Fruit fly (Drosophila melanogaster) whole organism, embryonic: ENCODE results near the gene Sb.

Source experiments
- Atf3 ChIP-seq: fragments of 200-800 bp; sonication (Bioruptor generic); optimal IDR thresholded peaks from 3 replicates; lab custom pipeline; 2016; ENCODE audit warnings: missing biosample characterization, missing genetic modification characterization
- B-H1 ChIP-seq: fragments of 200-800 bp; sonication (Bioruptor generic); IDR thresholded peaks from 3 replicates; pipeline ENCODE4 v1.3.6; 2022; ENCODE audit warnings: missing biosample characterization, missing genetic modification characterization
- CG10267 ChIP-seq: fragments of 200-800 bp; sonication (Bioruptor generic); optimal IDR thresholded peaks from 2 replicates; lab custom pipeline; 2018; ENCODE audit warnings: missing biosample characterization, mild to moderate bottlenecking, missing genetic modification characterization, moderate library complexity
- CG11560 ChIP-seq: fragments of 200-800 bp; sonication (Bioruptor generic); IDR thresholded peaks from 3 replicates; pipeline ENCODE4 v1.3.6; 2022; ENCODE audit warnings: missing biosample characterization, missing genetic modification characterization
- CG12071 ChIP-seq: fragments of 200-800 bp; sonication (Bioruptor generic); optimal IDR thresholded peaks from 3 replicates; lab custom pipeline; 2018; ENCODE audit warnings: missing biosample characterization, mild to moderate bottlenecking, missing genetic modification characterization
- CG12942 ChIP-seq: fragments of 200-800 bp; sonication (Bioruptor generic); optimal IDR thresholded peaks from 3 replicates; lab custom pipeline; 2016; ENCODE audit warnings: missing biosample characterization, missing genetic modification characterization
- CG14860 ChIP-seq: fragments of 200-800 bp; sonication (Bioruptor generic); IDR thresholded peaks from 3 replicates; pipeline ENCODE4 v1.3.6; 2022; ENCODE audit warnings: missing biosample characterization, missing genetic modification characterization; ENCODE audit not compliant: partially characterized antibody
- CG15011 ChIP-seq: fragments of 200-800 bp; sonication (Bioruptor generic); optimal IDR thresholded peaks from 3 replicates; lab custom pipeline; 2018; ENCODE audit warnings: missing biosample characterization, mild to moderate bottlenecking, missing genetic modification characterization
- CG17829 ChIP-seq: fragments of 200-800 bp; optimal IDR thresholded peaks from 2 replicates; lab custom pipeline; 2019; ENCODE audit warnings: missing biosample characterization, mild to moderate bottlenecking, missing genetic modification characterization, moderate library complexity
- CG18476 ChIP-seq: fragments of 200-800 bp; sonication (Bioruptor generic); optimal IDR thresholded peaks from 2 replicates; lab custom pipeline; 2016; ENCODE audit warnings: missing biosample characterization, mild to moderate bottlenecking, missing genetic modification characterization
- CG31388 ChIP-seq: fragments of 200-800 bp; sonication (Bioruptor generic); optimal IDR thresholded peaks from 2 replicates; lab custom pipeline; 2016; ENCODE audit warnings: missing biosample characterization, missing genetic modification characterization
- CG3163 ChIP-seq: fragments of 200-800 bp; sonication (Bioruptor generic); optimal IDR thresholded peaks from 3 replicates; lab custom pipeline; 2016; ENCODE audit warnings: missing biosample characterization, missing genetic modification characterization
- CG33557 ChIP-seq: fragments of 200-800 bp; sonication (Bioruptor generic); optimal IDR thresholded peaks from 2 replicates; lab custom pipeline; 2019; ENCODE audit warnings: missing biosample characterization, mild to moderate bottlenecking, missing genetic modification characterization, moderate library complexity
- CG3726 ChIP-seq: fragments of 200-800 bp; sonication (Bioruptor generic); IDR thresholded peaks from 3 replicates; pipeline ENCODE4, ENCODE4 v1.3.6; 2022; ENCODE audit warnings: missing biosample characterization, missing genetic modification characterization
- CG4328 ChIP-seq: fragments of 200-800 bp; sonication (Bioruptor generic); optimal IDR thresholded peaks from 3 replicates; lab custom pipeline; 2017; ENCODE audit warnings: missing biosample characterization, missing genetic modification reagents, missing genetic modification characterization
- CG6175 ChIP-seq: fragments of 200-800 bp; sonication (Bioruptor generic); IDR thresholded peaks from 3 replicates; pipeline ENCODE4 v1.3.6; 2022; ENCODE audit warnings: missing biosample characterization, missing genetic modification characterization
- CG7928 ChIP-seq: fragments of 200-800 bp; sonication (Bioruptor generic); optimal IDR thresholded peaks from 2 replicates; lab custom pipeline; 2017; ENCODE audit warnings: missing biosample characterization, mild to moderate bottlenecking, missing genetic modification characterization
- CG7987 ChIP-seq: fragments of 200-800 bp; sonication (Bioruptor generic); optimal IDR thresholded peaks from 2 replicates; lab custom pipeline; 2018; ENCODE audit warnings: missing biosample characterization, mild to moderate bottlenecking, missing genetic modification characterization, moderate library complexity
- CG9437 ChIP-seq: fragments of 200-800 bp; sonication (Bioruptor generic); optimal IDR thresholded peaks from 2 replicates; lab custom pipeline; 2018; ENCODE audit warnings: missing biosample characterization, mild to moderate bottlenecking, missing genetic modification characterization
- CG9797 ChIP-seq: fragments of 200-800 bp; sonication (Bioruptor generic); optimal IDR thresholded peaks from 3 replicates; lab custom pipeline; 2018; ENCODE audit warnings: missing biosample characterization, mild to moderate bottlenecking, missing genetic modification characterization
- CG9932 ChIP-seq: fragments of 200-800 bp; sonication (Bioruptor generic); IDR thresholded peaks from 2 replicates; pipeline ENCODE4 v1.3.6; 2022; ENCODE audit warnings: missing biosample characterization, missing genetic modification characterization
- Doc3 ChIP-seq: fragments of 200-800 bp; sonication (Bioruptor generic); IDR thresholded peaks from 3 replicates; pipeline ENCODE4 v1.3.6; 2022; ENCODE audit warnings: missing biosample characterization, missing genetic modification characterization; ENCODE audit not compliant: partially characterized antibody
- ERR ChIP-seq: fragments of 200-800 bp; sonication (Bioruptor generic); optimal IDR thresholded peaks from 2 replicates; lab custom pipeline; 2016; ENCODE audit warnings: missing biosample characterization, missing genetic modification characterization
- Gug ChIP-seq: fragments of 200-800 bp; sonication (Bioruptor generic); IDR thresholded peaks from 4 replicates; pipeline ENCODE4 v1.3.6; 2022; ENCODE audit warnings: missing biosample characterization, missing genetic modification characterization
- HLH3B ChIP-seq: fragments of 200-800 bp; sonication (Bioruptor generic); IDR thresholded peaks from 2 replicates; pipeline ENCODE4 v1.3.6; 2022; ENCODE audit warnings: missing biosample characterization, missing genetic modification characterization
- Hand ChIP-seq: fragments of 200-800 bp; sonication (Bioruptor generic); optimal IDR thresholded peaks from 2 replicates; lab custom pipeline; 2017; ENCODE audit warnings: mild to moderate bottlenecking, missing biosample characterization, missing genetic modification reagents, missing genetic modification characterization
- Hsf ChIP-seq: fragments of 200-800 bp; sonication (Bioruptor generic); optimal IDR thresholded peaks from 3 replicates; lab custom pipeline; 2016; ENCODE audit warnings: missing biosample characterization, missing genetic modification characterization
- MESR4 ChIP-seq: fragments of 200-800 bp; sonication (Bioruptor generic); optimal IDR thresholded peaks from 2 replicates; lab custom pipeline; 2018; ENCODE audit warnings: missing biosample characterization, mild to moderate bottlenecking, missing genetic modification characterization, moderate library complexity
- Nf-YA ChIP-seq: fragments of 200-800 bp; sonication (Bioruptor generic); IDR thresholded peaks from 2 replicates; pipeline ENCODE4 v1.3.6; 2022; ENCODE audit warnings: missing biosample characterization, missing genetic modification characterization
- Ssrp ChIP-seq: fragments of 200-800 bp; sonication (Bioruptor generic); optimal IDR thresholded peaks from 2 replicates; lab custom pipeline; 2018; ENCODE audit warnings: missing biosample characterization, mild to moderate bottlenecking, missing genetic modification characterization, moderate library complexity
- Stat92E ChIP-seq, 3 experiments: fragments of >200 bp in 2 of 3; fragments of 200-800 bp in 1 of 3; sonication (Bioruptor generic) in 1 of 3; optimal IDR thresholded peaks; 2 replicates each; lab custom pipeline; 2017 to 2019; ENCODE audit warnings: missing biosample characterization in 3 of 3, missing genetic modification characterization in 3 of 3, mild to moderate bottlenecking in 1 of 3, moderate library complexity in 1 of 3
- amos ChIP-seq: fragments of 200-800 bp; sonication (Bioruptor generic); IDR thresholded peaks from 2 replicates; pipeline ENCODE4 v1.3.6; 2022; ENCODE audit warnings: missing biosample characterization, missing genetic modification characterization; ENCODE audit not compliant: partially characterized antibody
- btn ChIP-seq: fragments of 200-800 bp; sonication (Bioruptor generic); optimal IDR thresholded peaks from 2 replicates; lab custom pipeline; 2016; ENCODE audit warnings: missing biosample characterization, missing genetic modification characterization
- crp ChIP-seq, 2 experiments: fragments of 200-800 bp; sonication (Bioruptor generic); optimal IDR thresholded peaks; 2 replicates in 1 of 2; 3 replicates in 1 of 2; lab custom pipeline; 2017; ENCODE audit warnings: missing biosample characterization in 2 of 2, missing genetic modification characterization in 2 of 2, mild to moderate bottlenecking in 1 of 2, moderate library complexity in 1 of 2
- danr ChIP-seq: fragments of 200-800 bp; sonication (Bioruptor generic); IDR thresholded peaks from 2 replicates; pipeline ENCODE4 v1.3.6; 2022; ENCODE audit warnings: missing biosample characterization, missing genetic modification characterization
- dmrt11E ChIP-seq: fragments of 200-800 bp; sonication (Bioruptor generic); optimal IDR thresholded peaks from 3 replicates; lab custom pipeline; 2018; ENCODE audit warnings: missing biosample characterization, mild to moderate bottlenecking, missing genetic modification characterization, moderate library complexity
- gro ChIP-seq: fragments of 200-800 bp; sonication (Bioruptor generic); optimal IDR thresholded peaks from 2 replicates; lab custom pipeline; 2016; ENCODE audit warnings: missing biosample characterization, missing genetic modification characterization
- jing ChIP-seq: fragments of 200-800 bp; sonication (Bioruptor generic); optimal IDR thresholded peaks from 2 replicates; lab custom pipeline; 2018; ENCODE audit warnings: missing biosample characterization, mild to moderate bottlenecking, missing genetic modification characterization
- klu ChIP-seq: fragments of 200-800 bp; sonication (Bioruptor generic); IDR thresholded peaks from 2 replicates; pipeline ENCODE4 v1.3.6; 2022; ENCODE audit warnings: missing biosample characterization, missing genetic modification characterization
- lbe ChIP-seq: fragments of 200-800 bp; sonication (Bioruptor generic); optimal IDR thresholded peaks from 2 replicates; lab custom pipeline; 2016; ENCODE audit warnings: missing biosample characterization, mild to moderate bottlenecking, missing genetic modification characterization
- lilli ChIP-seq: fragments of 200-800 bp; sonication (Bioruptor generic); optimal IDR thresholded peaks from 3 replicates; lab custom pipeline; 2016; ENCODE audit warnings: missing biosample characterization, missing genetic modification characterization
- pum ChIP-seq: fragments of 200-800 bp; sonication (Bioruptor generic); optimal IDR thresholded peaks from 2 replicates; lab custom pipeline; 2016; ENCODE audit warnings: missing biosample characterization, missing genetic modification characterization
- row ChIP-seq: fragments of 200-800 bp; sonication (Bioruptor generic); IDR thresholded peaks from 3 replicates; pipeline ENCODE4 v1.3.6; 2022; ENCODE audit warnings: missing biosample characterization, missing genetic modification characterization
- seq ChIP-seq: fragments of 200-800 bp; sonication (Bioruptor generic); IDR thresholded peaks from 2 replicates; pipeline ENCODE4 v1.3.6; 2022; ENCODE audit warnings: missing biosample characterization, missing genetic modification characterization
- slbo ChIP-seq: fragments of 200-800 bp; sonication (Bioruptor generic); IDR thresholded peaks from 2 replicates; pipeline ENCODE4 v1.3.6; 2022; ENCODE audit warnings: missing biosample characterization, missing genetic modification characterization
- sob ChIP-seq: fragments of 200-800 bp; sonication (Bioruptor generic); IDR thresholded peaks from 2 replicates; pipeline ENCODE4 v1.3.6; 2022; ENCODE audit warnings: missing biosample characterization, missing genetic modification characterization
- sqz ChIP-seq: fragments of 200-800 bp; sonication (Bioruptor generic); optimal IDR thresholded peaks from 3 replicates; lab custom pipeline; 2018; ENCODE audit warnings: missing biosample characterization, mild to moderate bottlenecking, missing genetic modification characterization
- z ChIP-seq: fragments of 200-800 bp; sonication (Bioruptor generic); IDR thresholded peaks from 3 replicates; pipeline ENCODE4 v1.3.6; 2022; ENCODE audit warnings: missing biosample characterization, missing genetic modification characterization

The Sb gene

dm6 chr3R:16186791-16187681, 71.1 kb downstream of the Sb start, which contains the start of gene sra (continued):
- TF ChIP-seq CG12942 (GFP tag; lab: Kevin White, UChicago) (no peak), CG33557 (GFP tag; lab: Kevin White, UChicago) (no peak), Nf-YA (GFP tag; lab: Robert Waterston, UW) (no peak), sob (GFP tag; lab: Robert Waterston, UW) (peak; percentile 13; the same call in 1 of the 2 replicates), sqz (GFP tag; lab: Kevin White, UChicago) (no peak), Stat92E (GFP tag; optimal IDR thresholded peaks at IDR 0.05; lab: Kevin White, UChicago) (peak in 1 of 3 experiments; percentile 80), z (GFP tag; lab: Robert Waterston, UW) (no peak), dmrt11E (tag; lab: Kevin White, UChicago) (peak; percentile 15), CG9932 (peak; percentile 66), CG3726 (GFP tag; lab: Robert Waterston, UW) (no peak), lbe (GFP tag; lab: Kevin White, UChicago) (no peak), CG3163 (peak; percentile 54), CG18476 (GFP tag; lab: Kevin White, UChicago) (no peak), Ssrp (tag; lab: Kevin White, UChicago) (no peak), Doc3 (GFP tag; lab: Robert Waterston, UW) (peak; percentile 93), ERR (GFP tag; lab: Kevin White, UChicago) (peak; percentile 25), gro (GFP tag; lab: Kevin White, UChicago) (peak; percentile 74), CG11560 (tag; lab: Robert Waterston, UW) (peak; percentile 97), row (GFP tag; lab: Robert Waterston, UW) (peak; percentile 38; the same call in 2 of the 3 replicates), Gug (GFP tag; lab: Robert Waterston, UW) (0 out of 4 replicates have a peak, but pooled peaks have one; percentile 7), crp (GFP tag; optimal IDR thresholded peaks at IDR 0.05; lab: Kevin White, UChicago) (no peak), CG9437 (no peak), jing (GFP tag; lab: Kevin White, UChicago) (no peak), HLH3B (peak; percentile 15; the same call in 1 of the 2 replicates), CG9797 (peak; percentile 91), seq (0 out of 2 replicates have a peak, but pooled peaks have one; percentile 16), Atf3 (no peak), B-H1 (GFP tag; lab: Robert Waterston, UW) (no peak), CG7928 (GFP tag; lab: Kevin White, UChicago) (no peak), danr (GFP tag; lab: Robert Waterston, UW) (no peak), MESR4 (peak; percentile 77), slbo (GFP tag; lab: Robert Waterston, UW) (peak; percentile 28; the same call in 1 of the 2 replicates), CG6175 (GFP tag; lab: Robert Waterston, UW) (no peak), klu (no peak), CG15011 (GFP tag; lab: Kevin White, UChicago) (no peak), CG10267 (peak; percentile 52), lilli (GFP tag; lab: Kevin White, UChicago) (peak; percentile 37), pum (GFP tag; lab: Kevin White, UChicago) (no peak), amos (GFP tag; lab: Robert Waterston, UW) (peak; percentile 98), CG31388 (no peak), CG12071 (GFP tag; lab: Kevin White, UChicago) (no peak), CG4328 (peak; percentile 16), btn (GFP tag; lab: Kevin White, UChicago) (no peak), Hsf (GFP tag; lab: Kevin White, UChicago) (peak; percentile 45), CG17829 (peak; percentile 72), CG7987 (GFP tag; lab: Kevin White, UChicago) (peak; percentile 73), CG14860 (peak; percentile 94), Hand (no peak)
